Fruit fly (Drosophila melanogaster) S2 (cell line): ENCODE results near the gene CG13928.
A peak's percentile ranks its signal among the peaks of the same experiment; 100 is the strongest.

Experiments used
- CG8478 ChIP-seq: fragments of >200 bp; optimal IDR thresholded peaks from 2 replicates; lab custom pipeline; 2018
- CTCF ChIP-seq, 2 experiments: fragments of >200 bp; optimal IDR thresholded peaks; 2 replicates each; lab custom pipeline; 2018

Gene CG13928

dm6 chr3L:1602064-1602832 lies 25.9 kb downstream of the CG13928 start, which contains the start of gene CG12104:
CG12104 (minus strand) TSS chr3L:1602674.
- no peak for TF ChIP-seq CG8478 (lab: Kevin White, UChicago)
- TF ChIP-seq CTCF (optimal IDR thresholded peaks at IDR 0.05; lab: Kevin White, UChicago) = no peak

- TF ChIP-seq CTCF (optimal IDR thresholded peaks at IDR 0.05; lab: Kevin White, UChicago) (no peak), CG8478 (lab: Kevin White, UChicago) (no peak)
Observed at dm6 chr3L:1592822-1593452, 35.2 kb downstream of the CG13928 start.

dm6 chr3L:1591692-1592371 lies 36.3 kb downstream of the CG13928 start:
- TF ChIP-seq CG8478 (lab: Kevin White, UChicago) (no peak), CTCF (optimal IDR thresholded peaks at IDR 0.05; lab: Kevin White, UChicago) (no peak)

dm6 chr3L:1590194-1590593 lies 38.0 kb downstream of the CG13928 start:
- TF ChIP-seq CTCF (optimal IDR thresholded peaks at IDR 0.05; lab: Kevin White, UChicago) (no peak), CG8478 (lab: Kevin White, UChicago) (no peak)

- TF ChIP-seq CTCF (optimal IDR thresholded peaks at IDR 0.05; lab: Kevin White, UChicago) = no peak
- no peak for TF ChIP-seq CG8478 (lab: Kevin White, UChicago)
Observed at dm6 chr3L:1587140-1587849, 40.9 kb downstream of the CG13928 start.

dm6 chr3L:1586266-1587054 lies 41.7 kb downstream of the CG13928 start:
- no peak for TF ChIP-seq CTCF (optimal IDR thresholded peaks at IDR 0.05; lab: Kevin White, UChicago)
- TF ChIP-seq CG8478 (lab: Kevin White, UChicago) = no peak

- TF ChIP-seq CTCF (optimal IDR thresholded peaks at IDR 0.05; lab: Kevin White, UChicago) (no peak), CG8478 (lab: Kevin White, UChicago) (no peak)
Observed at dm6 chr3L:1584781-1585180, 43.4 kb downstream of the CG13928 start.

dm6 chr3L:1584003-1584402 lies 44.2 kb downstream of the CG13928 start:
- TF ChIP-seq CG8478 (lab: Kevin White, UChicago) = no peak
- TF ChIP-seq CTCF (optimal IDR thresholded peaks at IDR 0.05; lab: Kevin White, UChicago) = no peak

dm6 chr3L:1580821-1581220 lies 47.4 kb downstream of the CG13928 start:
- TF ChIP-seq CTCF (optimal IDR thresholded peaks at IDR 0.05; lab: Kevin White, UChicago) (no peak), CG8478 (lab: Kevin White, UChicago) (no peak)

- TF ChIP-seq CTCF (optimal IDR thresholded peaks at IDR 0.05; lab: Kevin White, UChicago) (no peak), CG8478 (lab: Kevin White, UChicago) (no peak)
Observed at dm6 chr3L:1580194-1580593, 48.0 kb downstream of the CG13928 start.

dm6 chr3L:1579169-1579853 lies 48.9 kb downstream of the CG13928 start:
- no peak for TF ChIP-seq CTCF (optimal IDR thresholded peaks at IDR 0.05; lab: Kevin White, UChicago)
- TF ChIP-seq CG8478 (lab: Kevin White, UChicago) = no peak

- no peak for TF ChIP-seq CG8478 (lab: Kevin White, UChicago)
- TF ChIP-seq CTCF (optimal IDR thresholded peaks at IDR 0.05; lab: Kevin White, UChicago) = peak in 1 of 2 experiments; percentile 48
Observed at dm6 chr3L:1578391-1578948, 49.7 kb downstream of the CG13928 start.

- no peak for TF ChIP-seq CTCF (optimal IDR thresholded peaks at IDR 0.05; lab: Kevin White, UChicago)
- TF ChIP-seq CG8478 (lab: Kevin White, UChicago) = no peak
Observed at dm6 chr3L:1577338-1577737, 50.8 kb downstream of the CG13928 start.
